Worm (Caenorhabditis elegans) whole organism, L3 larva: ENCODE results near the gene F09E5.8.
A peak's percentile ranks its signal among the peaks of the same experiment; 100 is the strongest.

Experiments
- R02D3.7 ChIP-seq: fragments of 150-350 bp; optimal IDR thresholded peaks from 2 replicates; lab custom pipeline; 2014; ENCODE audit warnings: missing biosample characterization, missing genetic modification characterization
- ZK546.5 ChIP-seq: sonication (generic microtip); optimal IDR thresholded peaks from 2 replicates; lab custom pipeline; 2017; ENCODE audit warnings: missing biosample characterization, missing genetic modification characterization
- aly-2 ChIP-seq: fragments of 150-350 bp; optimal IDR thresholded peaks from 2 replicates; lab custom pipeline; 2014; ENCODE audit warnings: missing biosample characterization, missing genetic modification characterization
- ama-1 ChIP-seq: fragments of 150-350 bp; optimal IDR thresholded peaks from 2 replicates; lab custom pipeline; 2018
- ceh-16 ChIP-seq: sonication (generic microtip); optimal IDR thresholded peaks from 2 replicates; lab custom pipeline; 2017; ENCODE audit warnings: missing biosample characterization, missing genetic modification characterization
- ceh-28 ChIP-seq: fragments of 150-350 bp; optimal IDR thresholded peaks from 2 replicates; lab custom pipeline; 2014; ENCODE audit warnings: missing biosample characterization, missing genetic modification reagents, missing genetic modification characterization
- ceh-82 ChIP-seq: fragments of 150-350 bp; optimal IDR thresholded peaks from 2 replicates; lab custom pipeline; 2014; ENCODE audit warnings: missing biosample characterization, missing genetic modification characterization
- ceh-9 ChIP-seq: sonication (generic microtip); optimal IDR thresholded peaks from 2 replicates; lab custom pipeline; 2018; ENCODE audit warnings: missing biosample characterization, missing genetic modification characterization
- daf-12 ChIP-seq: fragments of 150-350 bp; optimal IDR thresholded peaks from 2 replicates; lab custom pipeline; 2014; ENCODE audit warnings: missing biosample characterization, missing genetic modification reagents, missing genetic modification characterization
- egl-27 ChIP-seq: sonication (generic microtip); optimal IDR thresholded peaks from 4 replicates; lab custom pipeline; 2017; ENCODE audit warnings: missing biosample characterization, missing genetic modification reagents, missing genetic modification characterization
- egl-5 ChIP-seq: fragments of 150-350 bp; optimal IDR thresholded peaks from 2 replicates; lab custom pipeline; 2017; ENCODE audit warnings: missing biosample characterization, missing genetic modification reagents, missing genetic modification characterization, inconsistent platforms
- elt-1 ChIP-seq: fragments of 150-350 bp; optimal IDR thresholded peaks from 2 replicates; lab custom pipeline; 2014; ENCODE audit warnings: missing biosample characterization, missing genetic modification characterization
- elt-2 ChIP-seq: sonication (generic microtip); optimal IDR thresholded peaks from 2 replicates; lab custom pipeline; 2016; ENCODE audit warnings: missing genetic modification reagents, mild to moderate bottlenecking, missing genetic modification characterization, missing compliant biosample characterization
- elt-3 ChIP-seq, 3 experiments: fragments of 150-350 bp in 1 of 3; sonication (generic microtip) in 2 of 3; optimal IDR thresholded peaks; 2 replicates in 2 of 3; 4 replicates in 1 of 3; lab custom pipeline; 2014 to 2017; ENCODE audit warnings: missing biosample characterization in 3 of 3, missing genetic modification characterization in 3 of 3
- eor-1 ChIP-seq, 2 experiments: fragments of 150-350 bp; optimal IDR thresholded peaks; 2 replicates each; lab custom pipeline; 2014 to 2018; ENCODE audit warnings: missing biosample characterization in 2 of 2, missing genetic modification characterization in 2 of 2
- fkh-10 ChIP-seq: sonication (generic microtip); optimal IDR thresholded peaks from 2 replicates; lab custom pipeline; 2017; ENCODE audit warnings: missing biosample characterization, missing genetic modification reagents, missing genetic modification characterization
- fkh-2 ChIP-seq: fragments of 150-350 bp; optimal IDR thresholded peaks from 2 replicates; lab custom pipeline; 2014; ENCODE audit warnings: missing biosample characterization, missing genetic modification reagents, missing genetic modification characterization
- fos-1 ChIP-seq: fragments of 150-350 bp; optimal IDR thresholded peaks from 2 replicates; lab custom pipeline; 2014; ENCODE audit warnings: missing biosample characterization, missing genetic modification characterization
- hmg-11 ChIP-seq: sonication (generic microtip); optimal IDR thresholded peaks from 2 replicates; lab custom pipeline; 2016; ENCODE audit warnings: missing genetic modification characterization, missing compliant biosample characterization
- jun-1 ChIP-seq: fragments of 150-350 bp; optimal IDR thresholded peaks from 2 replicates; lab custom pipeline; 2014; ENCODE audit warnings: missing biosample characterization, missing genetic modification reagents, missing genetic modification characterization
- lin-15B ChIP-seq: fragments of 150-350 bp; optimal IDR thresholded peaks from 2 replicates; lab custom pipeline; 2014; ENCODE audit warnings: missing biosample characterization, missing genetic modification characterization
- lin-39 ChIP-seq: fragments of 150-350 bp; optimal IDR thresholded peaks from 2 replicates; lab custom pipeline; 2018; ENCODE audit warnings: missing biosample characterization, missing genetic modification reagents, missing genetic modification characterization
- lsy-12 ChIP-seq: sonication (generic microtip); optimal IDR thresholded peaks from 2 replicates; lab custom pipeline; 2016; ENCODE audit warnings: mild to moderate bottlenecking, missing genetic modification characterization, missing compliant biosample characterization
- mdl-1 ChIP-seq: fragments of 150-350 bp; optimal IDR thresholded peaks from 2 replicates; lab custom pipeline; 2014; ENCODE audit warnings: missing biosample characterization, missing genetic modification characterization
- mml-1 ChIP-seq: fragments of 150-350 bp; sonication (generic microtip); optimal IDR thresholded peaks from 3 replicates; lab custom pipeline; 2014; ENCODE audit warnings: missing biosample characterization, missing genetic modification characterization
- nfya-1 ChIP-seq: sonication (generic microtip); optimal IDR thresholded peaks from 2 replicates; lab custom pipeline; 2017; ENCODE audit warnings: missing genetic modification characterization, mild to moderate bottlenecking, missing compliant biosample characterization, antibody characterized with exemption, moderate library complexity; ENCODE audit not compliant: insufficient read depth
- nhr-11 ChIP-seq: fragments of 150-350 bp; optimal IDR thresholded peaks from 2 replicates; lab custom pipeline; 2014; ENCODE audit warnings: missing biosample characterization, missing genetic modification characterization
- nhr-12 ChIP-seq: fragments of 150-350 bp; optimal IDR thresholded peaks from 2 replicates; lab custom pipeline; 2014; ENCODE audit warnings: missing biosample characterization, missing genetic modification characterization
- nhr-23 ChIP-seq: fragments of 150-350 bp; optimal IDR thresholded peaks from 2 replicates; lab custom pipeline; 2014; ENCODE audit warnings: missing biosample characterization, missing genetic modification reagents, missing genetic modification characterization
- nhr-237 ChIP-seq: fragments of 150-350 bp; optimal IDR thresholded peaks from 2 replicates; lab custom pipeline; 2014; ENCODE audit warnings: missing biosample characterization, missing genetic modification characterization
- nhr-25 ChIP-seq: sonication (generic microtip); optimal IDR thresholded peaks from 2 replicates; lab custom pipeline; 2017; ENCODE audit warnings: missing biosample characterization, missing genetic modification characterization
- nhr-28 ChIP-seq: fragments of 150-350 bp; optimal IDR thresholded peaks from 2 replicates; lab custom pipeline; 2014; ENCODE audit warnings: missing biosample characterization, missing genetic modification characterization
- nhr-43 ChIP-seq: sonication (generic microtip); optimal IDR thresholded peaks from 2 replicates; lab custom pipeline; 2016; ENCODE audit warnings: mild to moderate bottlenecking, missing genetic modification characterization, missing compliant biosample characterization; ENCODE audit not compliant: poor library complexity, severe bottlenecking
- nhr-67 ChIP-seq: fragments of 150-350 bp; optimal IDR thresholded peaks from 2 replicates; lab custom pipeline; 2014; ENCODE audit warnings: missing biosample characterization, missing genetic modification characterization
- nhr-76 ChIP-seq: fragments of 150-350 bp; sonication (generic microtip); optimal IDR thresholded peaks from 5 replicates; lab custom pipeline; 2014; ENCODE audit warnings: missing biosample characterization, missing genetic modification characterization
- nhr-77 ChIP-seq: fragments of 150-350 bp; optimal IDR thresholded peaks from 2 replicates; lab custom pipeline; 2014; ENCODE audit warnings: missing biosample characterization, missing genetic modification characterization
- pha-4 ChIP-seq: fragments of 150-350 bp; optimal IDR thresholded peaks from 2 replicates; lab custom pipeline; 2014; ENCODE audit warnings: missing biosample characterization, missing genetic modification reagents, missing genetic modification characterization
- pqm-1 ChIP-seq: fragments of 150-350 bp; optimal IDR thresholded peaks from 2 replicates; lab custom pipeline; 2017; ENCODE audit warnings: missing biosample characterization, missing genetic modification characterization, inconsistent platforms
- sea-2 ChIP-seq: fragments of 150-350 bp; sonication (generic microtip); optimal IDR thresholded peaks from 4 replicates; lab custom pipeline; 2014; ENCODE audit warnings: missing biosample characterization, missing genetic modification reagents, missing genetic modification characterization
- skn-1 ChIP-seq: fragments of 150-350 bp; optimal IDR thresholded peaks from 2 replicates; lab custom pipeline; 2014; ENCODE audit warnings: missing biosample characterization, missing genetic modification characterization
- snpc-4 ChIP-seq: fragments of 150-350 bp; optimal IDR thresholded peaks from 2 replicates; lab custom pipeline; 2014; ENCODE audit warnings: missing biosample characterization, missing genetic modification characterization
- tbx-2 ChIP-seq: sonication (generic microtip); optimal IDR thresholded peaks from 2 replicates; lab custom pipeline; 2016; ENCODE audit warnings: mild to moderate bottlenecking, missing genetic modification characterization, missing compliant biosample characterization
- unc-39 ChIP-seq: sonication (generic microtip); optimal IDR thresholded peaks from 4 replicates; lab custom pipeline; 2017; ENCODE audit warnings: missing biosample characterization, missing genetic modification characterization
- unc-62 ChIP-seq: fragments of 150-350 bp; sonication (generic microtip); optimal IDR thresholded peaks from 4 replicates; lab custom pipeline; 2014; ENCODE audit warnings: missing biosample characterization, missing genetic modification reagents, missing genetic modification characterization
- zag-1 ChIP-seq: fragments of 150-350 bp; optimal IDR thresholded peaks from 2 replicates; lab custom pipeline; 2014; ENCODE audit warnings: missing biosample characterization, missing genetic modification characterization
- ztf-11 ChIP-seq: fragments of 150-350 bp; optimal IDR thresholded peaks from 2 replicates; lab custom pipeline; 2014; ENCODE audit warnings: missing biosample characterization, missing genetic modification characterization
- ztf-4 ChIP-seq: fragments of 150-350 bp; optimal IDR thresholded peaks from 2 replicates; lab custom pipeline; 2014; ENCODE audit warnings: missing biosample characterization, missing genetic modification characterization

Gene F09E5.8

ce11 chrII:5353642-5354041 is 3.2 kb downstream of the F09E5.8 start:
- TF ChIP-seq nhr-43, result peak; percentile 70
- TF ChIP-seq fkh-2, result no peak
- TF ChIP-seq ceh-16, result no peak
- no peak for TF ChIP-seq mml-1
- no peak for TF ChIP-seq nhr-77
- TF ChIP-seq nhr-76 (tag; lab: Kevin White, UChicago), result no peak
- peak; percentile 37 for TF ChIP-seq elt-2
- TF ChIP-seq lsy-12 (tag; lab: Kevin White, UChicago), result peak; percentile 70

ce11 chrII:5355384-5355783 is 4.9 kb downstream of the F09E5.8 start, which contains the start of gene srg-69:
TSS of gene srg-69 (plus strand) at chrII:5355684.
- TF ChIP-seq aly-2 (tag; lab: Kevin White, UChicago), result no peak
- TF ChIP-seq R02D3.7 (tag; lab: Kevin White, UChicago), result no peak
- no peak for TF ChIP-seq skn-1
- TF ChIP-seq mml-1, result no peak
- no peak for TF ChIP-seq ceh-9 (tag; lab: Kevin White, UChicago)
- TF ChIP-seq elt-1, result no peak

ce11 chrII:5358137-5358745 is 7.8 kb downstream of the F09E5.8 start, which contains the start of the genes F09E5.11 and bmy-1:
TSS of gene F09E5.11 (minus strand) at chrII:5358187.
TSS of gene bmy-1 (plus strand) at chrII:5358695.
- TF ChIP-seq skn-1, result peak; percentile 40
- TF ChIP-seq nhr-25 (tag; lab: Kevin White, UChicago), result peak; percentile 70
- no peak for TF ChIP-seq nhr-11 (tag; lab: Kevin White, UChicago)
- peak; percentile 81 for TF ChIP-seq snpc-4 (tag; lab: Kevin White, UChicago)
- TF ChIP-seq ceh-82 (tag; lab: Kevin White, UChicago), result peak; percentile 78
- peak; percentile 62 for TF ChIP-seq nhr-23 (tag; lab: Kevin White, UChicago)
- peak; percentile 70 for TF ChIP-seq hmg-11 (tag; lab: Kevin White, UChicago)
- TF ChIP-seq egl-27 (tag; lab: Kevin White, UChicago), result no peak
- no peak for TF ChIP-seq nhr-237 (tag; lab: Kevin White, UChicago)
- peak; percentile 80 for TF ChIP-seq lin-39
- no peak for TF ChIP-seq ceh-16
- no peak for TF ChIP-seq unc-39 (tag; lab: Kevin White, UChicago)
- peak; percentile 89 for TF ChIP-seq lin-15B (tag; lab: Kevin White, UChicago)
- TF ChIP-seq nhr-67, result no peak
- no peak for TF ChIP-seq ztf-11 (tag; lab: Kevin White, UChicago)
- no peak for TF ChIP-seq nhr-76 (tag; lab: Kevin White, UChicago)
- TF ChIP-seq pha-4 (tag; lab: Kevin White, UChicago), result peak; percentile 75
- no peak for TF ChIP-seq ZK546.5
- peak; percentile 88 for TF ChIP-seq nhr-43
- peak; percentile 85 for TF ChIP-seq elt-2
- TF ChIP-seq eor-1 (tag; optimal IDR thresholded peaks at IDR 0.05; lab: Kevin White, UChicago), result no peak
- peak; percentile 70 for TF ChIP-seq ceh-28 (tag; lab: Kevin White, UChicago)
- peak; percentile 51 for TF ChIP-seq egl-5
- TF ChIP-seq nfya-1 (tag; lab: Kevin White, UChicago), result peak; percentile 79
- TF ChIP-seq nhr-28 (tag; lab: Kevin White, UChicago), result no peak
- peak; percentile 17 for TF ChIP-seq tbx-2
- no peak for TF ChIP-seq fkh-2
- TF ChIP-seq nhr-77, result no peak
- no peak for TF ChIP-seq elt-1
- TF ChIP-seq nhr-12 (tag; lab: Kevin White, UChicago), result no peak
- peak; percentile 71 for TF ChIP-seq lsy-12 (tag; lab: Kevin White, UChicago)
- TF ChIP-seq sea-2 (GFP tag; lab: Kevin White, UChicago), result no peak
- no peak for TF ChIP-seq ama-1 (lab: Kevin White, UChicago)
- no peak for TF ChIP-seq elt-3 (tag; optimal IDR thresholded peaks at IDR 0.05; lab: Kevin White, UChicago)
- TF ChIP-seq zag-1 (tag; lab: Kevin White, UChicago), result no peak
- TF ChIP-seq fkh-10 (GFP tag; lab: Kevin White, UChicago), result peak; percentile 58
- TF ChIP-seq unc-62 (GFP tag; lab: Kevin White, UChicago), result no peak
- TF ChIP-seq ceh-9 (tag; lab: Kevin White, UChicago), result no peak
- no peak for TF ChIP-seq ztf-4 (tag; lab: Kevin White, UChicago)
- no peak for TF ChIP-seq mml-1
- TF ChIP-seq R02D3.7 (tag; lab: Kevin White, UChicago), result peak; percentile 98
- no peak for TF ChIP-seq mdl-1 (tag; lab: Kevin White, UChicago)
- TF ChIP-seq jun-1 (tag; lab: Kevin White, UChicago), result peak; percentile 35
- no peak for TF ChIP-seq aly-2 (tag; lab: Kevin White, UChicago)
- TF ChIP-seq fos-1, result no peak
- TF ChIP-seq daf-12 (tag; lab: Kevin White, UChicago), result no peak
- peak; percentile 39 for TF ChIP-seq pqm-1 (tag; lab: Kevin White, UChicago)
